Worm (Caenorhabditis elegans) whole organism, L2 larva: ENCODE data around the gene oac-50.

Experiments
- crh-2 ChIP-seq: sonication (generic microtip); optimal IDR thresholded peaks from 2 replicates; lab custom pipeline; 2017; ENCODE audit warnings: missing biosample characterization, missing genetic modification characterization
- fos-1 ChIP-seq: fragments of 150-350 bp; optimal IDR thresholded peaks from 2 replicates; lab custom pipeline; 2014; ENCODE audit warnings: missing biosample characterization, missing genetic modification characterization
- unc-62 ChIP-seq: fragments of 150-350 bp; optimal IDR thresholded peaks from 2 replicates; lab custom pipeline; 2014; ENCODE audit warnings: missing biosample characterization, missing genetic modification reagents, missing genetic modification characterization

DNA sequence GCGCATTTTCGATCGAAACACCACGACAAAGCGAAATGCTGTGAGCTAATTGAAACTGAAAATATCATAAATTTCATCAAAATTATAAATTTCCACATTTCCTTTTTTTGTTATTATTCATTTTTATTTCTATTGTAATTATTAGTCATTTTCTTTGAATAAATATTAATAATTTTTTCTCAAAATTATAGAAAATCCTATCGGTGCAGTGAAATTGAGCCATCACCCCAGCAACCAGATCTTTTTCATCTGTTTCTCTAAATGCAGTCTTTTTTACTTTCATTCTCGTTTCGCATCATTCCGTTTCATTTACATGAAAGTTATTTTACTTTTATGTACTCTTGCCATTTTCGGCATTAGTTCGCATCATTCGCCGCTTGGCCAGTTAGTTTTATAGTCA lies 48.7 kb upstream of the oac-50 start, which contains the start of gene F21C10.13:
- TF ChIP-seq crh-2 (tag; lab: Kevin White, UChicago): no peak
- TF ChIP-seq fos-1: no peak
- no peak for TF ChIP-seq unc-62
